Worm (Caenorhabditis elegans) whole organism, L4 larva: ENCODE measurements around the gene K07H8.2.

Experiments
- T20F7.1 ChIP-seq: fragments of 200-800 bp; sonication (Bioruptor generic); optimal IDR thresholded peaks from 2 replicates; lab custom pipeline; 2018; ENCODE audit warnings: mild to moderate bottlenecking, missing genetic modification characterization, missing compliant biosample characterization
- aly-2 ChIP-seq: sonication (generic microtip); optimal IDR thresholded peaks from 2 replicates; lab custom pipeline; 2018; ENCODE audit warnings: missing biosample characterization, missing genetic modification characterization
- dmd-6 ChIP-seq: fragments of 200-800 bp; sonication (Bioruptor generic); IDR thresholded peaks from 2 replicates; pipeline ENCODE4 v1.3.6; 2022; ENCODE audit warnings: missing genetic modification reagents, missing genetic modification characterization, missing compliant biosample characterization
- dve-1 ChIP-seq: sonication (generic microtip); optimal IDR thresholded peaks from 2 replicates; lab custom pipeline; 2017; ENCODE audit warnings: antibody characterized with exemption, mild to moderate bottlenecking, missing genetic modification characterization, missing compliant biosample characterization; ENCODE audit not compliant: insufficient read depth
- egl-27 ChIP-seq: sonication (generic microtip); optimal IDR thresholded peaks from 3 replicates; lab custom pipeline; 2017; ENCODE audit warnings: missing biosample characterization, missing genetic modification reagents, missing genetic modification characterization
- lsy-2 ChIP-seq, 2 experiments: fragments of 150-350 bp in 1 of 2; sonication (generic microtip) in 1 of 2; optimal IDR thresholded peaks; 2 replicates each; lab custom pipeline; 2014 to 2017; ENCODE audit warnings: missing biosample characterization in 2 of 2, missing genetic modification characterization in 2 of 2
- mdt-29 ChIP-seq: fragments of 200-800 bp; sonication (Bioruptor generic); IDR thresholded peaks from 2 replicates; pipeline ENCODE4 v1.3.6; 2022; ENCODE audit warnings: missing genetic modification reagents, missing genetic modification characterization, missing compliant biosample characterization
- nhr-11 ChIP-seq: fragments of 150-350 bp; optimal IDR thresholded peaks from 2 replicates; lab custom pipeline; 2014; ENCODE audit warnings: missing biosample characterization, missing genetic modification characterization
- nhr-48 ChIP-seq: sonication (generic microtip); optimal IDR thresholded peaks from 2 replicates; lab custom pipeline; 2016; ENCODE audit warnings: mild to moderate bottlenecking, missing genetic modification characterization, missing compliant biosample characterization
- pqm-1 ChIP-seq: sonication (generic microtip); optimal IDR thresholded peaks from 2 replicates; lab custom pipeline; 2017; ENCODE audit warnings: missing biosample characterization, missing genetic modification characterization
- unc-39 ChIP-seq: sonication (generic microtip); optimal IDR thresholded peaks from 2 replicates; lab custom pipeline; 2017; ENCODE audit warnings: missing biosample characterization, missing genetic modification characterization
- unc-62 ChIP-seq, 3 experiments: fragments of 150-350 bp in 1 of 3; sonication (generic microtip); optimal IDR thresholded peaks in 2 of 3; peaks in 1 of 3; 1 replicate in 1 of 3; 2 replicates in 2 of 3; lab custom pipeline; 2014 to 2017; ENCODE audit warnings: missing biosample characterization in 3 of 3, missing genetic modification characterization in 3 of 3, missing genetic modification reagents in 3 of 3, missing genotype in 1 of 3
- ztf-7 ChIP-seq: fragments of 150-350 bp; optimal IDR thresholded peaks from 2 replicates; lab custom pipeline; 2014; ENCODE audit warnings: missing biosample characterization, missing genetic modification characterization

DNA sequence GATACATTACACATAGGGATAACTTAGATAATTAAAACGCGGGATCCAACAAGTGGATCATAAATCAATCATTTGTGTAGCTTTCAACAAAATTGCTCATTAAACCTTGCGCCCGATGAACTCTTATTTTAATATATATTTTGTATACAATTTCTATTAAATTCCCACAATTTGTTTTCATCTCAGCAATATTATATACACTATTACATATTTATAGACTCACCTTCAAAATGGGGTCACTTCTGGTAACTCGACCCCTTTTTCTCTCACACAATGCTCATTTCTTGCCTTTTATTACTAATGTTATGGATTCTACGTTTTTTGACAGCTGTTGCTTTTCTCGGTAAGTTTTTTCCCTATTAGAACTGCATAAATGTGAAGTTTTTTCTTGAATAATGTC lies 48.3 kb downstream of the K07H8.2 start, which contains the start of gene lgc-6:
- TF ChIP-seq unc-39 (tag; lab: Kevin White, UChicago) (no peak), aly-2 (tag; lab: Kevin White, UChicago) (no peak), ztf-7 (tag; lab: Kevin White, UChicago) (no peak), nhr-48 (tag; lab: Kevin White, UChicago) (no peak), lsy-2 (tag; optimal IDR thresholded peaks at IDR 0.05; lab: Kevin White, UChicago) (no peak), dmd-6 (no peak), pqm-1 (tag; lab: Kevin White, UChicago) (no peak), mdt-29 (GFP tag; lab: Robert Waterston, UW) (no peak), nhr-11 (tag; lab: Kevin White, UChicago) (no peak), T20F7.1 (no peak), dve-1 (tag; lab: Kevin White, UChicago) (no peak), unc-62 (GFP tag; optimal IDR thresholded peaks at IDR 0.05 in 1 of 2; lab: Kevin White, UChicago) (no peak), unc-62 (tag; optimal IDR thresholded peaks at IDR 0.05; lab: Kevin White, UChicago) (no peak), egl-27 (tag; lab: Kevin White, UChicago) (no peak)
